Worm (Caenorhabditis elegans) whole organism, late embryonic: ENCODE results near the gene T22B2.3.

Source experiments
- lin-11 ChIP-seq: fragments of 200-800 bp; sonication (Bioruptor generic); optimal IDR thresholded peaks from 2 replicates; lab custom pipeline; 2018; ENCODE audit warnings: mild to moderate bottlenecking, missing genetic modification characterization, missing compliant biosample characterization
- pag-3 ChIP-seq: sonication (generic microtip); optimal IDR thresholded peaks from 2 replicates; lab custom pipeline; 2016; ENCODE audit warnings: missing compliant biosample characterization, missing genetic modification characterization, borderline replicate concordance
- pha-4 ChIP-seq: fragments of 150-350 bp; optimal IDR thresholded peaks from 2 replicates; lab custom pipeline; 2018; ENCODE audit warnings: missing biosample characterization, missing genetic modification reagents, missing genetic modification characterization
- pqm-1 ChIP-seq: sonication (generic microtip); optimal IDR thresholded peaks from 2 replicates; lab custom pipeline; 2016; ENCODE audit warnings: missing genetic modification characterization, missing compliant biosample characterization

- TF ChIP-seq pag-3 (tag; lab: Kevin White, UChicago): no peak
- TF ChIP-seq pqm-1 (tag; lab: Kevin White, UChicago): no peak
- TF ChIP-seq lin-11 (tag; lab: Kevin White, UChicago): no peak
- no peak for TF ChIP-seq pha-4 (tag; lab: Kevin White, UChicago)
Measured at ce11 chrX:3915748-3916147, 1.4 kb upstream of the T22B2.3 start, which contains the start of gene idpp-9.
